Worm (Caenorhabditis elegans): Measurements from ENCODE around the gene crm-1.

- TF ChIP-seq ztf-23 (GFP tag; IDR thresholded peaks at IDR 0.05) (no peak), ref-1 (GFP tag; conservative IDR thresholded peaks at IDR 0.05) (no peak), flt-1 (GFP tag; IDR thresholded peaks at IDR 0.05) (no peak), ztf-29 (GFP tag; IDR thresholded peaks at IDR 0.05) (no peak), klf-2 (GFP tag; conservative IDR thresholded peaks at IDR 0.05) (no peak)
Measured at ce11 chrV:10276038-10276437, 55.9 kb downstream of the crm-1 start.

Measured in whole organism, midembryonic.